Fruit fly (Drosophila melanogaster) whole organism, embryonic: ENCODE measurements around the gene UBL3.
A peak's percentile ranks its signal among the peaks of the same experiment; 100 is the strongest.

Experiments used
- Antp ChIP-seq: fragments of 200-800 bp; sonication (Bioruptor generic); optimal IDR thresholded peaks from 3 replicates; lab custom pipeline; 2016; ENCODE audit warnings: missing biosample characterization, missing genetic modification characterization
- Ptx1 ChIP-seq: fragments of 200-800 bp; sonication (Bioruptor generic); IDR thresholded peaks from 2 replicates; pipeline ENCODE4 v1.3.6; 2022; ENCODE audit warnings: missing biosample characterization, missing genetic modification characterization
- abd-A ChIP-seq: fragments of 200-800 bp; sonication (Bioruptor generic); optimal IDR thresholded peaks from 3 replicates; lab custom pipeline; 2019; ENCODE audit warnings: missing biosample characterization, mild to moderate bottlenecking, missing genetic modification characterization, moderate library complexity
- ase ChIP-seq: fragments of 200-800 bp; sonication (Bioruptor generic); IDR thresholded peaks from 3 replicates; pipeline ENCODE4 v1.3.6; 2022; ENCODE audit warnings: missing biosample characterization, missing genetic modification characterization
- dimm ChIP-seq: fragments of 200-800 bp; sonication (Bioruptor generic); IDR thresholded peaks from 2 replicates; pipeline ENCODE4 v1.3.6; 2022; ENCODE audit warnings: missing biosample characterization, missing genetic modification characterization
- vnd ChIP-seq: fragments of 200-800 bp; sonication (Bioruptor generic); IDR thresholded peaks from 3 replicates; pipeline ENCODE4 v1.3.6; 2022; ENCODE audit warnings: missing biosample characterization, missing genetic modification characterization; ENCODE audit not compliant: partially characterized antibody

dm6 chrX:15857601-15858284 lies 4.8 kb upstream of the UBL3 start, which contains the start of the genes CG46440 and Myb:
- no peak for TF ChIP-seq dimm (GFP tag; lab: Robert Waterston, UW)
- TF ChIP-seq Antp (GFP tag; lab: Kevin White, UChicago), result no peak
- no peak for TF ChIP-seq ase (GFP tag; lab: Robert Waterston, UW)
- TF ChIP-seq Ptx1, result no peak
- peak; percentile 83 for TF ChIP-seq vnd (GFP tag; lab: Robert Waterston, UW)
- no peak for TF ChIP-seq abd-A (tag; lab: Kevin White, UChicago)
